Fruit fly (Drosophila melanogaster) whole organism: ENCODE data around the gene Gas8.

Experiments used
- CG8478 ChIP-seq: fragments of >200 bp; optimal IDR thresholded peaks from 2 replicates; lab custom pipeline; 2018; ENCODE audit warnings: inconsistent platforms
- Dll ChIP-seq: fragments of >200 bp; optimal IDR thresholded peaks from 2 replicates; lab custom pipeline; 2017
- pan ChIP-seq: fragments of >200 bp; optimal IDR thresholded peaks from 2 replicates; lab custom pipeline; 2017
- psq ChIP-seq: fragments of >200 bp; optimal IDR thresholded peaks from 2 replicates; lab custom pipeline; 2017
- usp ChIP-seq: fragments of >200 bp; optimal IDR thresholded peaks from 2 replicates; lab custom pipeline; 2017; ENCODE audit warnings: missing biosample characterization, missing genetic modification characterization, mixed read lengths

DNA sequence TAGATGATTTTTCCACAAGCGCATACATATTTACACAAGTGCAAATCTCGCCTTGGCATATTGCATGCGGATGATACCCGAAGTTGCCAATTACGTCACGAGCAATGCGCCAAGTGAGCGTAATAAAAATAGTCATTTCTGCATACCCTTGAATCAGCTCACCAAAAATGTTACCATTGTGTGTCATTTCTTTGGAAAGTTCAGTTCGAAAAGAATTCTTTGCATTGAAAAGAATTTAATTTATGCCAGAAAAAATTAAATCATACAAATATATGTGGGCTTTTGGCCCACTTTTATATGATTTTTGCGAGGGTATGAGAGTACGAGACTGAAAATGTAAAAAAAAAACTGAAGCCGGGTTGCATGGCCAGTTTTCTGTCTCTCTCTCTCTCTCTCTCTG, 52.7 kb downstream of the Gas8 start:
- TF ChIP-seq psq (lab: Kevin White, UChicago) (no peak), pan (no peak), usp (GFP tag; lab: Kevin White, UChicago) (no peak), Dll (lab: Kevin White, UChicago) (no peak), CG8478 (lab: Kevin White, UChicago) (no peak)
